Worm (Caenorhabditis elegans): ENCODE results near the gene Y41G9A.17.

The Y41G9A.17 gene

ce11 chrX:2971542-2971988, 28.0 kb downstream of the Y41G9A.17 start (continued):
- TF ChIP-seq snpc-3.4 (tag; optimal IDR thresholded peaks at IDR 0.05) = no peak
- TF ChIP-seq ztf-28 (GFP tag; IDR thresholded peaks at IDR 0.05) = no peak
- no peak for TF ChIP-seq F57C9.4 (tag; optimal IDR thresholded peaks at IDR 0.05)
- no peak for TF ChIP-seq nfya-2 (GFP tag; IDR thresholded peaks at IDR 0.05)
- TF ChIP-seq zfh-2 (GFP tag; conservative IDR thresholded peaks at IDR 0.05) = peak; percentile 92
- no peak for TF ChIP-seq sptf-2 (GFP tag; optimal IDR thresholded peaks at IDR 0.05)
- no peak for TF ChIP-seq ceh-79 (tag; optimal IDR thresholded peaks at IDR 0.05)
- TF ChIP-seq snpc-1.3 (tag; optimal IDR thresholded peaks at IDR 0.05; ENCODE audit: insufficient read depth) = no peak
- peak in 1 of 2 experiments; percentile 41 for TF ChIP-seq let-607 (tag; optimal IDR thresholded peaks at IDR 0.05)
- no peak for TF ChIP-seq Y53F4B.3 (GFP tag; IDR thresholded peaks at IDR 0.05)
- no peak for TF ChIP-seq mes-4 (tag; optimal IDR thresholded peaks at IDR 0.05)
- TF ChIP-seq D2030.7 (GFP tag; IDR thresholded peaks at IDR 0.05) = no peak
- TF ChIP-seq K12H6.12 (tag; optimal IDR thresholded peaks at IDR 0.05) = peak; percentile 91
- TF ChIP-seq F52B5.7 (tag; optimal IDR thresholded peaks at IDR 0.05) = peak; percentile 40
- TF ChIP-seq attf-5 (GFP tag; optimal IDR thresholded peaks at IDR 0.05) = peak; percentile 76
- peak; percentile 66 for TF ChIP-seq athp-1 (tag; optimal IDR thresholded peaks at IDR 0.05)
- peak; percentile 75 for TF ChIP-seq dox-1 (GFP tag; IDR thresholded peaks at IDR 0.05)
- TF ChIP-seq sdz-38 (tag; optimal IDR thresholded peaks at IDR 0.05) = no peak
- peak; percentile 62 for TF ChIP-seq cebp-1 (GFP tag; IDR thresholded peaks at IDR 0.05)
- TF ChIP-seq cebp-1 (tag; optimal IDR thresholded peaks at IDR 0.05) = peak; percentile 92
- peak; percentile 3 for TF ChIP-seq repo-1 (tag; optimal IDR thresholded peaks at IDR 0.05)
- peak; percentile 88 for TF ChIP-seq B0336.3 (GFP tag; IDR thresholded peaks at IDR 0.05)
- no peak for TF ChIP-seq xnd-1 (tag; optimal IDR thresholded peaks at IDR 0.05)
- peak; percentile 61; the same call in 1 of the 2 replicates for TF ChIP-seq egrh-3 (GFP tag; IDR thresholded peaks at IDR 0.05)
- TF ChIP-seq pha-4 (tag; optimal IDR thresholded peaks at IDR 0.05) = peak; percentile 71
- TF ChIP-seq ceh-40 (GFP tag; IDR thresholded peaks at IDR 0.05) = no peak; the same call in 1 of the 2 replicates
- TF ChIP-seq somi-1 (GFP tag; optimal IDR thresholded peaks at IDR 0.05) = peak; percentile 84
- TF ChIP-seq F33H1.4 (GFP tag; IDR thresholded peaks at IDR 0.05) = peak; percentile 25; the same call in 1 of the 2 replicates
- TF ChIP-seq F10E7.11 (tag; optimal IDR thresholded peaks at IDR 0.05) = peak; percentile 8
- TF ChIP-seq Y79H2A.3 (GFP tag; conservative IDR thresholded peaks at IDR 0.05) = 0 out of 2 replicates have a peak, but pooled peaks have one; percentile 9
- TF ChIP-seq lin-26 (GFP tag; IDR thresholded peaks at IDR 0.05) = peak; percentile 80
- TF ChIP-seq lir-1 (GFP tag; conservative IDR thresholded peaks at IDR 0.05) = peak; percentile 78
- peak; percentile 87 for TF ChIP-seq madf-3 (GFP tag; IDR thresholded peaks at IDR 0.05)
- no peak for TF ChIP-seq dpff-1 (tag; optimal IDR thresholded peaks at IDR 0.05)
- no peak for TF ChIP-seq B0261.1 (tag; optimal IDR thresholded peaks at IDR 0.05)
- peak; percentile 75 for TF ChIP-seq ceh-27 (GFP tag; optimal IDR thresholded peaks at IDR 0.05)
- no peak for TF ChIP-seq ztf-25 (GFP tag; IDR thresholded peaks at IDR 0.05)
- peak; percentile 52; the same call in 1 of the 2 replicates for TF ChIP-seq hmg-1.2 (GFP tag; IDR thresholded peaks at IDR 0.05)
- no peak for TF ChIP-seq dpl-1 (GFP tag; optimal IDR thresholded peaks at IDR 0.05)
- 0 out of 2 replicates have a peak, but pooled peaks have one; percentile 80 for TF ChIP-seq nhr-120 (GFP tag; IDR thresholded peaks at IDR 0.05)
- TF ChIP-seq bed-2 (GFP tag; IDR thresholded peaks at IDR 0.05) = 0 out of 2 replicates have a peak, but pooled peaks have one; percentile 28
- TF ChIP-seq ztf-6 (GFP tag; IDR thresholded peaks at IDR 0.05) = 0 out of 2 replicates have a peak, but pooled peaks have one; percentile 9
- no peak for TF ChIP-seq lsl-1 (GFP tag; optimal IDR thresholded peaks at IDR 0.05)
- no peak for TF ChIP-seq tbx-9 (tag; optimal IDR thresholded peaks at IDR 0.05; ENCODE audit: borderline replicate concordance)
- TF ChIP-seq tlf-1 (GFP tag; optimal IDR thresholded peaks at IDR 0.05) = peak; percentile 86
- TF ChIP-seq ets-4 (GFP tag; optimal IDR thresholded peaks at IDR 0.05) = peak; percentile 77
- no peak for TF ChIP-seq attf-6 (GFP tag; IDR thresholded peaks at IDR 0.05)
- TF ChIP-seq ztf-22 (GFP tag; optimal IDR thresholded peaks at IDR 0.05) = peak; percentile 43

All from whole organism, young adult.